Fruit fly (Drosophila melanogaster): ENCODE results near the gene Try29F.

DNA sequence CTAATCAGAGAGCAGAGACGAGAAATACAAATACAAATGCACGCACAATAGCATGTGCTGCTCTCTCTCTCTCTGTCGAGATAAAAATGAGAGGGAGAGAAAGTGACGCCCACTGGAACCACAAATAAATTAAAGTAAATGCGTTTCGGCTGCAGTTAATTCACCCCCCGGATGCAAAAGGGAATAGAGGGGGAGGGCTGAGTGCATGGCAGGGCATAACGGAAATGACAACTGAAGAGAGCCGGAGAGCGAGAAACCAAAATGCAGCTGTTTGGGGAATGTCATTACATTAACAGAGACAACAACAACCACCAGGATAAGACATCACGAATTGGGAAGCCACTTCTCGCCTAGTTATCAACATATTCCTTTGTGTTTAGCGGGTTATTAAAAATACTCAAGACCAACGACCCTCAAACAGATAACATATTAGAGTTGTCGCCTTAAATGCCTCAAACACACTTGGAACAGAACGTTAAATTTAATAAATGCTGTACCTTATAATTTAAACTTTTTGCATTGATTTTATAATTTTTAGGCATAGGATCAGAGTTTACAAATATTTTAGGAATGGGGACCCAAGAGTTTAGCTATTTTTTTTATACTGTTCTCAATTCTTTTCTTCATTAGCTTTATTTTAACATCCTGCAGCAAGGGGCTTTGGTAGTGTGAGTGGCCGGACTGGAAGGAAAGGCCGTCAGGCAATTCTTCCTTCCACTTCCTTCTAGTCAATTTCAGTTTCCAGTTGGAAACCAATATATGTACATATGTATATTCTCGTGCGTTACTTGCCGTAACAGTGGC lies 48.2 kb upstream of the Try29F start:
- TF ChIP-seq CG4496 (GFP tag; IDR thresholded peaks at IDR 0.05) (0 out of 3 replicates have a peak, but pooled peaks have one; percentile 51), CG12605 (GFP tag; IDR thresholded peaks at IDR 0.05) (peak; percentile 41; the same call in 1 of the 2 replicates), Ets98B (GFP tag; IDR thresholded peaks at IDR 0.05) (peak; percentile 27; the same call in 1 of the 2 replicates), CG8159 (tag; optimal IDR thresholded peaks at IDR 0.05) (peak; percentile 80), rn (GFP tag; IDR thresholded peaks at IDR 0.05) (no peak), fd96Ca (GFP tag; IDR thresholded peaks at IDR 0.05) (no peak)

Data from whole organism, pupa.